Fruit fly (Drosophila melanogaster): ENCODE measurements around the gene Rpn13R.

The Rpn13R gene

DNA sequence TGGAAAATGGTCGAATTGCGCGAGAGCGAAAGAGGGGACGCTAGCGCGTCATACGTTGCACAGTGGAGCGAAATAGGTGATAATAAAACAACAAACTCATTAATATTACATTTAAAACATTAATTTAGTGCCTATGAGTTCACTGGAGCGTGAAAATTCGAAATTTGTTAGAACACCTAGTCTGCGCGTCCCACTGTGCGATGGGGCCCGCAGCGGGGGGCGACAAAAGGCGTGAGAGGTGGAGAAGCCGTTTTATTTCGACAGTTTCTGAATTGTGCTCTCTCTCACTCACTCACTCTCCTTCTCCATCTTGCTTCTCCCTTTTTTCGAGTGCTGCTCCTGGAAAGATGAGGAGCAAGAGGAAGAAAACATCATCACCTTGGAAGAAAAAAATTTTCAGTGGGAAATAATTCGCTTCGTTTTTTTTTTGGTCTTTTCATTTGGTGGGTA is 48.0 kb upstream of the Rpn13R start (continued):
- TF ChIP-seq Atf-2 (GFP tag; optimal IDR thresholded peaks at IDR 0.05) (peak; percentile 93), luna (GFP tag; optimal IDR thresholded peaks at IDR 0.05) (peak; percentile 72), CG10274 (GFP tag; optimal IDR thresholded peaks at IDR 0.05) (peak; percentile 88), h (optimal IDR thresholded peaks at IDR 0.05) (no peak), Chrac-16 (GFP tag; optimal IDR thresholded peaks at IDR 0.05) (peak; percentile 90), Pdp1 (GFP tag; optimal IDR thresholded peaks at IDR 0.05) (peak; percentile 95 to 96), slbo (GFP tag; IDR thresholded peaks at IDR 0.05) (peak; percentile 98), Fer2 (tag; optimal IDR thresholded peaks at IDR 0.05) (peak; percentile 76), HLH54F (GFP tag; optimal IDR thresholded peaks at IDR 0.05) (peak; percentile 94), lmd (GFP tag; IDR thresholded peaks at IDR 0.05) (peak; percentile 97), Drgx (GFP tag; IDR thresholded peaks at IDR 0.05) (peak; percentile 98), tna (GFP tag; IDR thresholded peaks at IDR 0.05; ENCODE audit: partially characterized antibody) (peak; percentile 47; the same call in 1 of the 2 replicates), maf-S (GFP tag; optimal IDR thresholded peaks at IDR 0.05) (peak; percentile 93), CG3065 (GFP tag; optimal IDR thresholded peaks at IDR 0.05) (peak; percentile 51), gcm2 (GFP tag; optimal IDR thresholded peaks at IDR 0.05) (peak; percentile 95), fd64A (GFP tag; optimal IDR thresholded peaks at IDR 0.05) (peak; percentile 86), Jarid2 (GFP tag; optimal IDR thresholded peaks at IDR 0.05) (peak; percentile 72), CG18619 (GFP tag; optimal IDR thresholded peaks at IDR 0.05) (peak; percentile 93), CG14667 (GFP tag; IDR thresholded peaks at IDR 0.05) (peak; percentile 95), B-H2 (GFP tag; optimal IDR thresholded peaks at IDR 0.05) (peak; percentile 91), CG15601 (tag; optimal IDR thresholded peaks at IDR 0.05) (peak; percentile 81), CG34422 (GFP tag; IDR thresholded peaks at IDR 0.05) (peak; percentile 98), NK7.1 (GFP tag; optimal IDR thresholded peaks at IDR 0.05) (peak; percentile 90), CG1832 (GFP tag; optimal IDR thresholded peaks at IDR 0.05) (peak; percentile 89), pan (optimal IDR thresholded peaks at IDR 0.05) (no peak), pan (GFP tag; optimal IDR thresholded peaks at IDR 0.05 in 1 of 2, IDR thresholded peaks at IDR 0.05 in 1 of 2) (peak in 1 of 2 experiments; percentile 98), CG2129 (GFP tag; IDR thresholded peaks at IDR 0.05; ENCODE audit: partially characterized antibody) (no peak), emc (GFP tag; optimal IDR thresholded peaks at IDR 0.05) (peak; percentile 89), sr (GFP tag; IDR thresholded peaks at IDR 0.05) (peak; percentile 94), CG11093 (GFP tag; IDR thresholded peaks at IDR 0.05) (peak; percentile 95), Xrp1 (GFP tag; IDR thresholded peaks at IDR 0.05) (peak; percentile 98), CG2120 (GFP tag; optimal IDR thresholded peaks at IDR 0.05) (peak; percentile 96), Tbp (GFP tag; optimal IDR thresholded peaks at IDR 0.05) (no peak), aop (GFP tag; IDR thresholded peaks at IDR 0.05) (peak; percentile 60; the same call in 1 of the 2 replicates), CG16813 (GFP tag; IDR thresholded peaks at IDR 0.05; ENCODE audit: partially characterized antibody) (peak; percentile 37; the same call in 2 of the 3 replicates), kni (GFP tag; optimal IDR thresholded peaks at IDR 0.05) (peak; percentile 95), ap (GFP tag; IDR thresholded peaks at IDR 0.05) (peak; percentile 96), Fer1 (GFP tag; optimal IDR thresholded peaks at IDR 0.05) (peak; percentile 97), CG2116 (GFP tag; optimal IDR thresholded peaks at IDR 0.05) (no peak), pum (GFP tag; optimal IDR thresholded peaks at IDR 0.05) (peak; percentile 93), CG11085 (GFP tag; IDR thresholded peaks at IDR 0.05) (peak; percentile 91), dmrt11E (tag; optimal IDR thresholded peaks at IDR 0.05) (peak; percentile 87), CG10565 (GFP tag; optimal IDR thresholded peaks at IDR 0.05) (peak; percentile 87), CG7372 (GFP tag; IDR thresholded peaks at IDR 0.05) (peak; percentile 94), gsb (GFP tag; IDR thresholded peaks at IDR 0.05) (peak; percentile 93), ftz-f1 (GFP tag; optimal IDR thresholded peaks at IDR 0.05) (peak; percentile 79), schlank (tag; optimal IDR thresholded peaks at IDR 0.05) (peak; percentile 90), sima (GFP tag; optimal IDR thresholded peaks at IDR 0.05) (peak; percentile 80), CG10959 (GFP tag; IDR thresholded peaks at IDR 0.05) (peak; percentile 94), PHDP (tag; optimal IDR thresholded peaks at IDR 0.05) (peak; percentile 89), odd (GFP tag; optimal IDR thresholded peaks at IDR 0.05) (peak; percentile 89), CG2678 (tag; optimal IDR thresholded peaks at IDR 0.05) (peak; percentile 92)
